Worm (Caenorhabditis elegans): ENCODE results near the gene T07C4.12.

The T07C4.12 gene

ce11 chrIII:10318062-10318609, 14.3 kb downstream of the T07C4.12 start, which contains the start of the genes unc-50 and ostf-4:
Gene unc-50, minus strand, starts transcription at chrIII:10318162.
Gene ostf-4, minus strand, starts transcription at chrIII:10318559.
- TF ChIP-seq mep-1 (tag; optimal IDR thresholded peaks at IDR 0.05) (no peak), drap-1 (GFP tag; optimal IDR thresholded peaks at IDR 0.05) (no peak), pha-4 (tag; optimal IDR thresholded peaks at IDR 0.05) (no peak), nhr-76 (tag; optimal IDR thresholded peaks at IDR 0.05) (no peak), nhr-237 (tag; optimal IDR thresholded peaks at IDR 0.05) (no peak), lin-13 (tag; optimal IDR thresholded peaks at IDR 0.05) (no peak), elt-1 (tag; optimal IDR thresholded peaks at IDR 0.05; ENCODE audit: borderline replicate concordance, insufficient read depth) (no peak), sptf-1 (tag; optimal IDR thresholded peaks at IDR 0.05) (no peak)

DNA sequence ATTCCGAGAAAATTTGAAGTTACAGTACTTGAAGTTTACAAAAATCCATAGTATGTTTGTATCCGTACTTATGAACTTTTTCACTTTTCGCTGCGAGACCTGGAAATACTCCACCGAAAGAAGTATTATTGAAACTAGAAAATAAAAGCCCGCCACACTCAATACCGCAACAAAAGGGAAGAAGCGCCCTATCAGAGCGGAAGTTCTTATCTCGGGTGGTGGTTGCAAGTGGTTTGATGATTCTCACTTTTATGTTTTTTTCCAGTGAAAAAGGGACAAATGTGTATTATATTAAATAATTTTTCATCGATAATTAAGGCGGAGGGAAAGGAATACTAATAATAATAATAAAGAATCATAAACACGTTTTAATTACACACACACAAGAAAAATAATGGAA, 18.2 kb downstream of the T07C4.12 start:
- TF ChIP-seq zip-8 (tag; optimal IDR thresholded peaks at IDR 0.05) (no peak), mab-5 (tag; optimal IDR thresholded peaks at IDR 0.05) (no peak), nhr-76 (tag; optimal IDR thresholded peaks at IDR 0.05) (no peak), ceh-43 (GFP tag; optimal IDR thresholded peaks at IDR 0.05) (no peak), flh-1 (GFP tag; optimal IDR thresholded peaks at IDR 0.05) (no peak), mls-2 (tag; optimal IDR thresholded peaks at IDR 0.05) (no peak), drap-1 (GFP tag; optimal IDR thresholded peaks at IDR 0.05) (no peak), ham-2 (GFP tag; optimal IDR thresholded peaks at IDR 0.05) (no peak), unc-120 (tag; optimal IDR thresholded peaks at IDR 0.05; ENCODE audit: poor library complexity, severe bottlenecking) (no peak), elt-3 (tag; optimal IDR thresholded peaks at IDR 0.05) (no peak)

- no peak for TF ChIP-seq drap-1 (GFP tag; optimal IDR thresholded peaks at IDR 0.05)
- no peak for TF ChIP-seq lin-32 (GFP tag; optimal IDR thresholded peaks at IDR 0.05)
- TF ChIP-seq M03D4.4 (tag; optimal IDR thresholded peaks at IDR 0.05): no peak
- TF ChIP-seq nhr-2 (tag; optimal IDR thresholded peaks at IDR 0.05): no peak
- no peak for TF ChIP-seq unc-62 (GFP tag; optimal IDR thresholded peaks at IDR 0.05)
- TF ChIP-seq elt-3 (tag; optimal IDR thresholded peaks at IDR 0.05): no peak
- TF ChIP-seq sptf-1 (tag; optimal IDR thresholded peaks at IDR 0.05): no peak
- TF ChIP-seq sem-2 (GFP tag; optimal IDR thresholded peaks at IDR 0.05): no peak
- TF ChIP-seq nhr-237 (tag; optimal IDR thresholded peaks at IDR 0.05): no peak
- no peak for TF ChIP-seq nhr-28 (tag; optimal IDR thresholded peaks at IDR 0.05)
- no peak for TF ChIP-seq ceh-83 (GFP tag; optimal IDR thresholded peaks at IDR 0.05)
- TF ChIP-seq ces-1 (GFP tag; optimal IDR thresholded peaks at IDR 0.05): no peak
- no peak for TF ChIP-seq mep-1 (tag; optimal IDR thresholded peaks at IDR 0.05)
- no peak for TF ChIP-seq cnd-1 (tag; optimal IDR thresholded peaks at IDR 0.05)
- no peak for TF ChIP-seq nhr-12 (tag; optimal IDR thresholded peaks at IDR 0.05)
- TF ChIP-seq mls-2 (tag; optimal IDR thresholded peaks at IDR 0.05): no peak
- no peak for TF ChIP-seq unc-39 (tag; optimal IDR thresholded peaks at IDR 0.05)
Measured at ce11 chrIII:10311016-10311415, 21.4 kb downstream of the T07C4.12 start, which contains the start of gene T07A5.7. Gene T07A5.7, minus strand, starts transcription at chrIII:10311116.

- TF ChIP-seq unc-62 (GFP tag; optimal IDR thresholded peaks at IDR 0.05) (no peak), ztf-11 (tag; optimal IDR thresholded peaks at IDR 0.05) (no peak)
Measured at ce11 chrIII:10306049-10306448, 26.4 kb downstream of the T07C4.12 start, which contains the start of gene T07A5.1. Gene T07A5.1, minus strand, starts transcription at chrIII:10306197.

- no peak for TF ChIP-seq mls-2 (tag; optimal IDR thresholded peaks at IDR 0.05)
- TF ChIP-seq M03D4.4 (tag; optimal IDR thresholded peaks at IDR 0.05): no peak
- TF ChIP-seq drap-1 (GFP tag; optimal IDR thresholded peaks at IDR 0.05): no peak
- no peak for TF ChIP-seq nhr-237 (tag; optimal IDR thresholded peaks at IDR 0.05)
- TF ChIP-seq pha-4 (tag; optimal IDR thresholded peaks at IDR 0.05): no peak
- no peak for TF ChIP-seq ztf-11 (tag; optimal IDR thresholded peaks at IDR 0.05)
- no peak for TF ChIP-seq ceh-39 (tag; optimal IDR thresholded peaks at IDR 0.05)
- TF ChIP-seq lsy-2 (tag; optimal IDR thresholded peaks at IDR 0.05): no peak
- TF ChIP-seq lin-32 (GFP tag; optimal IDR thresholded peaks at IDR 0.05): no peak
- no peak for TF ChIP-seq elt-3 (tag; optimal IDR thresholded peaks at IDR 0.05)
- no peak for TF ChIP-seq ceh-43 (GFP tag; optimal IDR thresholded peaks at IDR 0.05)
- no peak for TF ChIP-seq elt-1 (tag; optimal IDR thresholded peaks at IDR 0.05; ENCODE audit: borderline replicate concordance, insufficient read depth)
- no peak for TF ChIP-seq zip-8 (tag; optimal IDR thresholded peaks at IDR 0.05)
Measured at ce11 chrIII:10305295-10305694, 27.2 kb downstream of the T07C4.12 start.
